Worm (Caenorhabditis elegans) whole organism, L4 larva: Measurements from ENCODE around the gene W06E11.1.

ENCODE experiments used
- R02D3.7 ChIP-seq: fragments of 150-350 bp; sonication (generic microtip); optimal IDR thresholded peaks from 3 replicates; lab custom pipeline; 2014; ENCODE audit warnings: missing biosample characterization, missing genetic modification characterization
- ZK546.5 ChIP-seq, 2 experiments: sonication (generic microtip); optimal IDR thresholded peaks; 2 replicates each; lab custom pipeline; 2017; ENCODE audit warnings: missing biosample characterization in 2 of 2, missing genetic modification characterization in 2 of 2
- ama-1 ChIP-seq: fragments of 150-350 bp; optimal IDR thresholded peaks from 2 replicates; lab custom pipeline; 2014; ENCODE audit warnings: inconsistent platforms, mixed read lengths
- ceh-28 ChIP-seq: fragments of 150-350 bp; optimal IDR thresholded peaks from 2 replicates; lab custom pipeline; 2014; ENCODE audit warnings: missing biosample characterization, missing genetic modification reagents, missing genetic modification characterization
- duxl-1 ChIP-seq: sonication (generic microtip); optimal IDR thresholded peaks from 2 replicates; lab custom pipeline; 2016; ENCODE audit warnings: mild to moderate bottlenecking, missing genetic modification characterization, moderate library complexity, missing compliant biosample characterization; ENCODE audit not compliant: poor library complexity
- jun-1 ChIP-seq: fragments of 150-350 bp; optimal IDR thresholded peaks from 2 replicates; lab custom pipeline; 2014; ENCODE audit warnings: missing biosample characterization, missing genetic modification reagents, missing genetic modification characterization
- lin-13 ChIP-seq: fragments of 150-350 bp; optimal IDR thresholded peaks from 2 replicates; lab custom pipeline; 2014; ENCODE audit warnings: missing biosample characterization, missing genetic modification reagents, missing genetic modification characterization
- mdl-1 ChIP-seq, 2 experiments: fragments of 150-350 bp in 1 of 2; sonication (generic microtip) in 1 of 2; optimal IDR thresholded peaks; 2 replicates each; lab custom pipeline; 2014 to 2017; ENCODE audit warnings: missing biosample characterization in 2 of 2, missing genetic modification characterization in 2 of 2
- mes-2 ChIP-seq: sonication (generic microtip); optimal IDR thresholded peaks from 2 replicates; lab custom pipeline; 2016; ENCODE audit warnings: missing genotype, mild to moderate bottlenecking, missing genetic modification characterization, missing compliant biosample characterization; ENCODE audit not compliant: poor library complexity, severe bottlenecking
- pqm-1 ChIP-seq: sonication (generic microtip); optimal IDR thresholded peaks from 2 replicates; lab custom pipeline; 2017; ENCODE audit warnings: missing biosample characterization, missing genetic modification characterization
- saeg-2 ChIP-seq: fragments of 200-800 bp; sonication (Bioruptor generic); IDR thresholded peaks from 2 replicates; pipeline ENCODE4 v1.3.6; 2022; ENCODE audit warnings: missing genetic modification reagents, missing genetic modification characterization, missing compliant biosample characterization
- tra-1 ChIP-seq: fragments of 200-800 bp; sonication (Bioruptor generic); IDR thresholded peaks from 2 replicates; pipeline ENCODE4 v1.3.6; 2022; ENCODE audit warnings: missing genetic modification reagents, missing genetic modification characterization, missing compliant biosample characterization
- unc-130 ChIP-seq: sonication (generic microtip); optimal IDR thresholded peaks from 2 replicates; lab custom pipeline; 2016; ENCODE audit warnings: missing genetic modification reagents, missing genetic modification characterization, missing compliant biosample characterization
- zag-1 ChIP-seq: fragments of 150-350 bp; optimal IDR thresholded peaks from 2 replicates; lab custom pipeline; 2014; ENCODE audit warnings: missing biosample characterization, missing genetic modification characterization

DNA sequence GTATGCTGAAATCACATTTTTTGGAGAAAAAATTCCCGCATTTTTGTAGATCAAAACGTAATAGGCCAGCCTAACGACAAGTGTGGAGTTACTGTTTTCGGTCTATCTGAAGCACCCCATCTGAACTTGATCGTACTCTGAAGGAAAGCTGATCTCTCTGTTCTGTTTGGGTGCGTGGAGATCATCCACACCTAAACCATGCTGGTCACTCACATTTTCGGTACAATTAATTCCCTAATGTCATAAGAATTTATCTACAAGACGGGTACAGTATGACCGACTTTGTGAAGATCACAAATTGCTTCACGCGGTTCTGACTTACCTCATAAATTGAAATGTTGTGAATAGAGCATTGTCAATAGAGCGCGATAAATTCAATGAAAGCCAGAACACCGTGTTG is 8.1 kb downstream of the W06E11.1 start:
- TF ChIP-seq pqm-1 (no peak), jun-1 (tag; lab: Kevin White, UChicago) (no peak), mes-2 (tag; lab: Kevin White, UChicago) (no peak), ZK546.5 (tag; optimal IDR thresholded peaks at IDR 0.05; lab: Kevin White, UChicago) (no peak), duxl-1 (tag; lab: Kevin White, UChicago) (no peak), tra-1 (GFP tag; lab: Robert Waterston, UW) (no peak), unc-130 (GFP tag; lab: Kevin White, UChicago) (no peak), zag-1 (tag; lab: Kevin White, UChicago) (no peak), R02D3.7 (tag; lab: Kevin White, UChicago) (no peak), mdl-1 (tag; optimal IDR thresholded peaks at IDR 0.05; lab: Kevin White, UChicago) (no peak), lin-13 (GFP tag; lab: Kevin White, UChicago) (no peak), ceh-28 (tag; lab: Kevin White, UChicago) (no peak), saeg-2 (no peak), ama-1 (lab: Kevin White, UChicago) (no peak)
